Fruit fly (Drosophila melanogaster) whole organism, embryonic: ENCODE results near the gene sima.

Experiments used
- Atf3 ChIP-seq: fragments of 200-800 bp; sonication (Bioruptor generic); optimal IDR thresholded peaks from 3 replicates; lab custom pipeline; 2016; ENCODE audit warnings: missing biosample characterization, missing genetic modification characterization
- BEAF-32 ChIP-seq: fragments of 200-800 bp; sonication (Bioruptor generic); optimal IDR thresholded peaks from 3 replicates; lab custom pipeline; 2017; ENCODE audit warnings: missing biosample characterization, missing genetic modification characterization, mild to moderate bottlenecking, moderate library complexity, missing genetic modification reagents
- Blimp-1 ChIP-seq: fragments of 200-800 bp; sonication (Bioruptor generic); optimal IDR thresholded peaks from 3 replicates; lab custom pipeline; 2018; ENCODE audit warnings: missing biosample characterization, missing genetic modification characterization, mild to moderate bottlenecking, moderate library complexity, missing genetic modification reagents
- CG12155 ChIP-seq: fragments of 200-800 bp; sonication (Bioruptor generic); optimal IDR thresholded peaks from 3 replicates; lab custom pipeline; 2016; ENCODE audit warnings: missing biosample characterization, missing genetic modification characterization
- CG13894 ChIP-seq: fragments of 200-800 bp; sonication (Bioruptor generic); optimal IDR thresholded peaks from 3 replicates; lab custom pipeline; 2018; ENCODE audit warnings: missing biosample characterization, mild to moderate bottlenecking, missing genetic modification characterization, moderate library complexity
- CG17612 ChIP-seq: fragments of 200-800 bp; sonication (Bioruptor generic); IDR thresholded peaks from 2 replicates; pipeline ENCODE4 v1.3.6; 2022; ENCODE audit warnings: missing biosample characterization, missing genetic modification characterization
- CG1792 ChIP-seq: fragments of 200-800 bp; sonication (Bioruptor generic); optimal IDR thresholded peaks from 2 replicates; lab custom pipeline; 2016; ENCODE audit warnings: missing biosample characterization, missing genetic modification characterization
- CG18599 ChIP-seq: fragments of 200-800 bp; sonication (Bioruptor generic); optimal IDR thresholded peaks from 3 replicates; lab custom pipeline; 2017; ENCODE audit warnings: missing biosample characterization, missing genetic modification characterization, mild to moderate bottlenecking, moderate library complexity, missing genetic modification reagents
- CG2875 ChIP-seq: fragments of 200-800 bp; sonication (Bioruptor generic); optimal IDR thresholded peaks from 2 replicates; lab custom pipeline; 2017; ENCODE audit warnings: missing biosample characterization, mild to moderate bottlenecking, missing genetic modification characterization, missing genetic modification reagents
- CG30403 ChIP-seq: fragments of 200-800 bp; sonication (Bioruptor generic); optimal IDR thresholded peaks from 3 replicates; lab custom pipeline; 2016; ENCODE audit warnings: missing biosample characterization, missing genetic modification characterization
- CG31441 ChIP-seq: fragments of 200-800 bp; sonication (Bioruptor generic); IDR thresholded peaks from 2 replicates; pipeline ENCODE4 v1.3.6; 2022; ENCODE audit warnings: missing biosample characterization, missing genetic modification characterization
- CG3163 ChIP-seq: fragments of 200-800 bp; sonication (Bioruptor generic); optimal IDR thresholded peaks from 3 replicates; lab custom pipeline; 2016; ENCODE audit warnings: missing biosample characterization, missing genetic modification characterization
- CG34376 ChIP-seq: fragments of 200-800 bp; sonication (Bioruptor generic); optimal IDR thresholded peaks from 2 replicates; lab custom pipeline; 2018; ENCODE audit warnings: missing biosample characterization, mild to moderate bottlenecking, missing genetic modification characterization
- CG3726 ChIP-seq: fragments of 200-800 bp; sonication (Bioruptor generic); IDR thresholded peaks from 3 replicates; pipeline ENCODE4, ENCODE4 v1.3.6; 2022; ENCODE audit warnings: missing biosample characterization, missing genetic modification characterization
- CG7987 ChIP-seq: fragments of 200-800 bp; sonication (Bioruptor generic); optimal IDR thresholded peaks from 2 replicates; lab custom pipeline; 2018; ENCODE audit warnings: missing biosample characterization, mild to moderate bottlenecking, missing genetic modification characterization, moderate library complexity
- CG8089 ChIP-seq: fragments of 200-800 bp; sonication (Bioruptor generic); optimal IDR thresholded peaks from 3 replicates; lab custom pipeline; 2016; ENCODE audit warnings: missing biosample characterization, missing genetic modification characterization
- CG9215 ChIP-seq: fragments of 200-800 bp; sonication (Bioruptor generic); IDR thresholded peaks from 2 replicates; pipeline ENCODE4 v1.3.6; 2022; ENCODE audit warnings: missing biosample characterization, missing genetic modification characterization
- CG9437 ChIP-seq: fragments of 200-800 bp; sonication (Bioruptor generic); optimal IDR thresholded peaks from 2 replicates; lab custom pipeline; 2018; ENCODE audit warnings: missing biosample characterization, mild to moderate bottlenecking, missing genetic modification characterization
- CG9932 ChIP-seq: fragments of 200-800 bp; sonication (Bioruptor generic); IDR thresholded peaks from 2 replicates; pipeline ENCODE4 v1.3.6; 2022; ENCODE audit warnings: missing biosample characterization, missing genetic modification characterization
- Camta ChIP-seq: fragments of 200-800 bp; sonication (Bioruptor generic); optimal IDR thresholded peaks from 2 replicates; lab custom pipeline; 2016; ENCODE audit warnings: missing biosample characterization, missing genetic modification characterization
- D19A ChIP-seq: fragments of 200-800 bp; optimal IDR thresholded peaks from 3 replicates; lab custom pipeline; 2019; ENCODE audit warnings: missing biosample characterization, mild to moderate bottlenecking, missing genetic modification characterization, moderate library complexity
- Dip2 ChIP-seq: fragments of 200-800 bp; sonication (Bioruptor generic); IDR thresholded peaks from 2 replicates; pipeline ENCODE4 v1.3.6; 2022; ENCODE audit warnings: missing biosample characterization, missing genetic modification characterization
- Ets65A ChIP-seq: fragments of 200-800 bp; sonication (Bioruptor generic); peaks from one replicate; lab custom pipeline; 2016; ENCODE audit warnings: missing biosample characterization, missing genetic modification characterization
- HmgZ ChIP-seq: fragments of 200-800 bp; sonication (Bioruptor generic); optimal IDR thresholded peaks from 2 replicates; lab custom pipeline; 2018; ENCODE audit warnings: missing biosample characterization, mild to moderate bottlenecking, missing genetic modification characterization
- Hr51 ChIP-seq, 2 experiments: fragments of 200-800 bp; sonication (Bioruptor generic); optimal IDR thresholded peaks; 2 replicates in 1 of 2; 3 replicates in 1 of 2; lab custom pipeline; 2016 to 2018; ENCODE audit warnings: missing biosample characterization in 2 of 2, missing genetic modification characterization in 2 of 2, mild to moderate bottlenecking in 1 of 2, moderate library complexity in 1 of 2
- Myb ChIP-seq: fragments of 200-800 bp; sonication (Bioruptor generic); optimal IDR thresholded peaks from 2 replicates; lab custom pipeline; 2016; ENCODE audit warnings: missing biosample characterization, missing genetic modification characterization
- NFAT ChIP-seq: fragments of 200-800 bp; sonication (Bioruptor generic); IDR thresholded peaks from 2 replicates; pipeline ENCODE4 v1.3.6; 2022; ENCODE audit warnings: missing biosample characterization, missing genetic modification characterization
- Nf-YB ChIP-seq: fragments of 200-800 bp; sonication (Bioruptor generic); optimal IDR thresholded peaks from 3 replicates; lab custom pipeline; 2019; ENCODE audit warnings: missing biosample characterization, mild to moderate bottlenecking, missing genetic modification characterization, moderate library complexity
- Ptx1 ChIP-seq: fragments of 200-800 bp; sonication (Bioruptor generic); IDR thresholded peaks from 2 replicates; pipeline ENCODE4 v1.3.6; 2022; ENCODE audit warnings: missing biosample characterization, missing genetic modification characterization
- Rfx ChIP-seq: fragments of 200-800 bp; sonication (Bioruptor generic); IDR thresholded peaks from 2 replicates; pipeline ENCODE4 v1.3.6; 2022; ENCODE audit warnings: missing biosample characterization, missing genetic modification characterization
- Sin3A ChIP-seq: fragments of >200 bp; optimal IDR thresholded peaks from 2 replicates; lab custom pipeline; 2018
- Ssrp ChIP-seq: fragments of 200-800 bp; sonication (Bioruptor generic); optimal IDR thresholded peaks from 2 replicates; lab custom pipeline; 2018; ENCODE audit warnings: missing biosample characterization, mild to moderate bottlenecking, missing genetic modification characterization, moderate library complexity
- aop ChIP-seq: fragments of 200-800 bp; sonication (Bioruptor generic); IDR thresholded peaks from 2 replicates; pipeline ENCODE4 v1.3.6; 2022; ENCODE audit warnings: missing biosample characterization, missing genetic modification characterization
- az2 ChIP-seq: fragments of 200-800 bp; sonication (Bioruptor generic); optimal IDR thresholded peaks from 3 replicates; lab custom pipeline; 2016; ENCODE audit warnings: missing biosample characterization, missing genetic modification characterization
- bigmax ChIP-seq: fragments of 200-800 bp; sonication (Bioruptor generic); optimal IDR thresholded peaks from 2 replicates; lab custom pipeline; 2018; ENCODE audit warnings: missing biosample characterization, mild to moderate bottlenecking, missing genetic modification characterization
- cwo ChIP-seq: fragments of 200-800 bp; sonication (Bioruptor generic); optimal IDR thresholded peaks from 3 replicates; lab custom pipeline; 2017; ENCODE audit warnings: missing biosample characterization, missing genetic modification characterization, mild to moderate bottlenecking, moderate library complexity, missing genetic modification reagents
- dan ChIP-seq: fragments of 200-800 bp; sonication (Bioruptor generic); IDR thresholded peaks from 2 replicates; pipeline ENCODE4 v1.3.6; 2022; ENCODE audit warnings: missing biosample characterization, missing genetic modification characterization
- emc ChIP-seq: fragments of 200-800 bp; sonication (Bioruptor generic); optimal IDR thresholded peaks from 2 replicates; lab custom pipeline; 2016; ENCODE audit warnings: missing biosample characterization, missing genetic modification characterization
- fd3F ChIP-seq: fragments of 200-800 bp; sonication (Bioruptor generic); optimal IDR thresholded peaks from 2 replicates; lab custom pipeline; 2018; ENCODE audit warnings: missing biosample characterization, mild to moderate bottlenecking, missing genetic modification characterization, moderate library complexity
- ftz-f1 ChIP-seq: fragments of 200-800 bp; sonication (Bioruptor generic); optimal IDR thresholded peaks from 2 replicates; lab custom pipeline; 2016; ENCODE audit warnings: missing biosample characterization, missing genetic modification characterization
- ham ChIP-seq: fragments of 200-800 bp; sonication (Bioruptor generic); IDR thresholded peaks from 2 replicates; pipeline ENCODE4 v1.3.6; 2022; ENCODE audit warnings: missing biosample characterization, missing genetic modification characterization
- hkb ChIP-seq, 2 experiments: fragments of 200-800 bp in 1 of 2; fragments of >200 bp in 1 of 2; sonication (Bioruptor generic) in 1 of 2; IDR thresholded peaks in 1 of 2; optimal IDR thresholded peaks in 1 of 2; 2 replicates each; pipeline versions ENCODE4 v1.3.6 to Lab custom; 2017 to 2022; ENCODE audit warnings: missing biosample characterization in 1 of 2, missing genetic modification characterization in 1 of 2
- lola ChIP-seq, 3 experiments: fragments of >200 bp in 2 of 3; fragments of 200-800 bp in 1 of 3; sonication (Bioruptor generic) in 1 of 3; optimal IDR thresholded peaks; 2 replicates each; lab custom pipeline; 2017 to 2019; ENCODE audit warnings: missing biosample characterization in 3 of 3, missing genetic modification characterization in 3 of 3, mild to moderate bottlenecking in 1 of 3, moderate library complexity in 1 of 3
- nau ChIP-seq: fragments of 200-800 bp; sonication (Bioruptor generic); optimal IDR thresholded peaks from 3 replicates; lab custom pipeline; 2017; ENCODE audit warnings: missing biosample characterization, mild to moderate bottlenecking, missing genetic modification characterization, missing genetic modification reagents
- org-1 ChIP-seq: fragments of 200-800 bp; sonication (Bioruptor generic); optimal IDR thresholded peaks from 2 replicates; lab custom pipeline; 2017; ENCODE audit warnings: missing biosample characterization, missing genetic modification characterization
- pita ChIP-seq: fragments of 200-800 bp; sonication (Bioruptor generic); optimal IDR thresholded peaks from 2 replicates; lab custom pipeline; 2017; ENCODE audit warnings: missing biosample characterization, mild to moderate bottlenecking, missing genetic modification characterization
- sens ChIP-seq: fragments of 200-800 bp; sonication (Bioruptor generic); peaks from one replicate; lab custom pipeline; 2016; ENCODE audit warnings: missing biosample characterization, missing genetic modification characterization
- sqz ChIP-seq: fragments of 200-800 bp; sonication (Bioruptor generic); optimal IDR thresholded peaks from 3 replicates; lab custom pipeline; 2018; ENCODE audit warnings: missing biosample characterization, mild to moderate bottlenecking, missing genetic modification characterization
- tgo ChIP-seq: fragments of 200-800 bp; sonication (Bioruptor generic); IDR thresholded peaks from 3 replicates; pipeline ENCODE4 v1.3.6; 2022; ENCODE audit warnings: missing biosample characterization, missing genetic modification characterization
- wdn ChIP-seq: fragments of 200-800 bp; sonication (Bioruptor generic); IDR thresholded peaks from 2 replicates; pipeline ENCODE4 v1.3.6; 2022; ENCODE audit warnings: missing biosample characterization, missing genetic modification characterization
- z ChIP-seq: fragments of 200-800 bp; sonication (Bioruptor generic); IDR thresholded peaks from 3 replicates; pipeline ENCODE4 v1.3.6; 2022; ENCODE audit warnings: missing biosample characterization, missing genetic modification characterization
- zf30C ChIP-seq: fragments of 200-800 bp; sonication (Bioruptor generic); optimal IDR thresholded peaks from 3 replicates; lab custom pipeline; 2018; ENCODE audit warnings: missing biosample characterization, mild to moderate bottlenecking, missing genetic modification characterization

Gene sima

DNA sequence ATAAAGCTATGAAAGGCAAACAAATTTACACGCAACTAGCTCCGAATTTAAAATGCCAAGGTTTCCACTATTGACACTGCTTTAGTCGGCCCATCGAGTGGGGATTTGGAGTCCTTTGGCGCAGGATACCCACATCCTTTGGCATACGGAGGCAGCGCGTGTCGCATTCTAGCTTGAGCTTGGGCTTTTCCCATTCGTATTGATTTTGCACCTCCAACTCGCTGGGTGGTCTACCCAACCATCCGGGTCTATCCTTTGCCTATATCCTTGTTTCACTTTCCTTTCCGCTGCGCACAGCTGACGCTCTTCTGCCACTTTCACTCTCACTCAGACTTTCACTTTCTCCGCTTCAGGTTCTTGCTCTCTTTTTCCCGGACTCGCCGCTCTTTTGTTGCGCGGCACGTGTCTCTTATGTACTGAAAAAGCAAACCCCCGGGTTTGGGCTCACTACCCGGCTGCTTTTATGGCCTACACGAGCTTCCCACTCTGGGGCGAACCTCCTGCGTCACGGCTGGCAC, 56.2 kb downstream of the sima start (continued):
- no peak for TF ChIP-seq CG30403 (GFP tag; lab: Kevin White, UChicago)
- no peak for TF ChIP-seq HmgZ
- no peak for TF ChIP-seq cwo
- TF ChIP-seq dan (GFP tag; lab: Robert Waterston, UW): no peak
- no peak for TF ChIP-seq BEAF-32
- TF ChIP-seq CG13894 (tag; lab: Kevin White, UChicago): peak; percentile 85
- TF ChIP-seq ham (GFP tag; lab: Robert Waterston, UW): no peak
- no peak for TF ChIP-seq Ptx1 (GFP tag; lab: Robert Waterston, UW)
- TF ChIP-seq lola (GFP tag; optimal IDR thresholded peaks at IDR 0.05; lab: Kevin White, UChicago): no peak
- TF ChIP-seq az2 (GFP tag; lab: Kevin White, UChicago): no peak
- no peak for TF ChIP-seq Rfx
- no peak for TF ChIP-seq sens (GFP tag; lab: Kevin White, UChicago)
- TF ChIP-seq CG8089 (GFP tag; lab: Kevin White, UChicago): no peak
- TF ChIP-seq D19A (tag; lab: Kevin White, UChicago): no peak
- no peak for TF ChIP-seq CG7987 (GFP tag; lab: Kevin White, UChicago)
- TF ChIP-seq CG9215 (GFP tag; lab: Robert Waterston, UW): no peak
- TF ChIP-seq CG3163 (GFP tag; lab: Kevin White, UChicago): peak; percentile 60
- TF ChIP-seq hkb (optimal IDR thresholded peaks at IDR 0.05; lab: Kevin White, UChicago): no peak
- TF ChIP-seq hkb (GFP tag; IDR thresholded peaks at IDR 0.05; lab: Robert Waterston, UW): no peak
- TF ChIP-seq aop (GFP tag; lab: Robert Waterston, UW): no peak
- TF ChIP-seq NFAT: no peak
- 0 out of 3 replicates have a peak, but pooled peaks have one; percentile 30 for TF ChIP-seq z (GFP tag; lab: Robert Waterston, UW)
- no peak for TF ChIP-seq tgo
- TF ChIP-seq Dip2: no peak
- no peak for TF ChIP-seq CG12155
- TF ChIP-seq org-1: no peak
- TF ChIP-seq CG18599 (GFP tag; lab: Kevin White, UChicago): no peak
- no peak for TF ChIP-seq CG9437 (GFP tag; lab: Kevin White, UChicago)
- no peak for TF ChIP-seq CG31441 (GFP tag; lab: Robert Waterston, UW)
- no peak for TF ChIP-seq CG1792 (GFP tag; lab: Kevin White, UChicago)
- no peak for TF ChIP-seq sqz (GFP tag; lab: Kevin White, UChicago)
- TF ChIP-seq Ssrp (tag; lab: Kevin White, UChicago): no peak
- peak; percentile 81 for TF ChIP-seq Ets65A (GFP tag; lab: Kevin White, UChicago)
- no peak for TF ChIP-seq CG17612
- TF ChIP-seq fd3F (GFP tag; lab: Kevin White, UChicago): no peak
- no peak for TF ChIP-seq emc (GFP tag; lab: Kevin White, UChicago)
- no peak for TF ChIP-seq Camta (GFP tag; lab: Kevin White, UChicago)
- TF ChIP-seq wdn: no peak
- TF ChIP-seq Hr51 (GFP tag; optimal IDR thresholded peaks at IDR 0.05; lab: Kevin White, UChicago): no peak
- TF ChIP-seq CG2875 (GFP tag; lab: Kevin White, UChicago): no peak
- TF ChIP-seq Atf3: no peak
- no peak for TF ChIP-seq bigmax
- TF ChIP-seq pita: no peak
- no peak for TF ChIP-seq CG34376
- TF ChIP-seq nau: no peak
- no peak for TF ChIP-seq CG3726 (GFP tag; lab: Robert Waterston, UW)
- TF ChIP-seq Myb (GFP tag; lab: Kevin White, UChicago): no peak
- TF ChIP-seq ftz-f1: no peak
- TF ChIP-seq CG9932: no peak
- no peak for TF ChIP-seq zf30C (GFP tag; lab: Kevin White, UChicago)
- TF ChIP-seq Blimp-1 (GFP tag; lab: Kevin White, UChicago): no peak
- TF ChIP-seq Nf-YB: no peak
- no peak for TF ChIP-seq Sin3A
